Fruit fly (Drosophila melanogaster): Measurements from ENCODE around the gene tow.

Gene tow

dm6 chr3L:6980553-6980952, 37.9 kb downstream of the tow start (continued):
- TF ChIP-seq lilli (GFP tag; optimal IDR thresholded peaks at IDR 0.05) = no peak
- no peak for TF ChIP-seq twi (tag; optimal IDR thresholded peaks at IDR 0.05)
- TF ChIP-seq Neu2 (GFP tag; optimal IDR thresholded peaks at IDR 0.05; ENCODE audit: borderline replicate concordance) = no peak
- TF ChIP-seq sr (GFP tag; IDR thresholded peaks at IDR 0.05) = no peak
- no peak for TF ChIP-seq CG2116 (GFP tag; optimal IDR thresholded peaks at IDR 0.05)
- TF ChIP-seq CG10565 (GFP tag; optimal IDR thresholded peaks at IDR 0.05) = no peak
- TF ChIP-seq gem (tag; optimal IDR thresholded peaks at IDR 0.05) = peak; percentile 25
- TF ChIP-seq pita (GFP tag; optimal IDR thresholded peaks at IDR 0.05) = no peak
- no peak for TF ChIP-seq CG15073 (GFP tag; optimal IDR thresholded peaks at IDR 0.05)
- peak; percentile 57 for TF ChIP-seq grau (tag; optimal IDR thresholded peaks at IDR 0.05)
- no peak for TF ChIP-seq fd96Cb (tag; optimal IDR thresholded peaks at IDR 0.05)
- TF ChIP-seq so (GFP tag; IDR thresholded peaks at IDR 0.05) = no peak
- TF ChIP-seq H2.0 (GFP tag; IDR thresholded peaks at IDR 0.05) = no peak
- TF ChIP-seq CG8281 (tag; optimal IDR thresholded peaks at IDR 0.05) = no peak
- no peak for TF ChIP-seq CG7556 (GFP tag; optimal IDR thresholded peaks at IDR 0.05)
- no peak for TF ChIP-seq HLHmδ (GFP tag; optimal IDR thresholded peaks at IDR 0.05)
- TF ChIP-seq CG7928 (GFP tag; optimal IDR thresholded peaks at IDR 0.05) = no peak
- TF ChIP-seq row (GFP tag; IDR thresholded peaks at IDR 0.05) = 0 out of 3 replicates have a peak, but pooled peaks have one; percentile 10
- no peak for TF ChIP-seq CG15269 (tag; optimal IDR thresholded peaks at IDR 0.05)
- TF ChIP-seq wek (GFP tag; optimal IDR thresholded peaks at IDR 0.05) = no peak
- TF ChIP-seq Med (GFP tag) = no peak
- no peak for TF ChIP-seq vvl (GFP tag; IDR thresholded peaks at IDR 0.05)
- no peak for TF ChIP-seq pum (GFP tag; optimal IDR thresholded peaks at IDR 0.05)
- TF ChIP-seq CG11695 (GFP tag; IDR thresholded peaks at IDR 0.05) = no peak
- TF ChIP-seq Hmx (GFP tag; optimal IDR thresholded peaks at IDR 0.05) = no peak
- TF ChIP-seq hbn (GFP tag; IDR thresholded peaks at IDR 0.05; ENCODE audit: partially characterized antibody) = no peak
- no peak for TF ChIP-seq CG10366 (GFP tag; IDR thresholded peaks at IDR 0.05)
- TF ChIP-seq CG2678 (tag; optimal IDR thresholded peaks at IDR 0.05) = peak; percentile 10
- peak; percentile 55 for TF ChIP-seq CG18262 (tag; optimal IDR thresholded peaks at IDR 0.05)
- TF ChIP-seq CG2712 (tag; optimal IDR thresholded peaks at IDR 0.05) = peak; percentile 51
- no peak for TF ChIP-seq CG11093 (GFP tag; IDR thresholded peaks at IDR 0.05)
- TF ChIP-seq Vsx1 (GFP tag; optimal IDR thresholded peaks at IDR 0.05) = no peak
- TF ChIP-seq CG11398 (GFP tag; optimal IDR thresholded peaks at IDR 0.05) = no peak
- TF ChIP-seq CG9437 (GFP tag; optimal IDR thresholded peaks at IDR 0.05) = no peak
- no peak for TF ChIP-seq nau (GFP tag; optimal IDR thresholded peaks at IDR 0.05)
- TF ChIP-seq CG42726 (GFP tag; IDR thresholded peaks at IDR 0.05; ENCODE audit: partially characterized antibody) = no peak
- peak; percentile 27; the same call in 1 of the 3 replicates for TF ChIP-seq CG17361 (GFP tag; IDR thresholded peaks at IDR 0.05)

- peak; percentile 98 for TF ChIP-seq crol (GFP tag; IDR thresholded peaks at IDR 0.05)
- peak; percentile 81 for TF ChIP-seq CG10321 (GFP tag; IDR thresholded peaks at IDR 0.05)
- TF ChIP-seq Fer1 (GFP tag; optimal IDR thresholded peaks at IDR 0.05) = no peak
- TF ChIP-seq Drgx (GFP tag; IDR thresholded peaks at IDR 0.05) = no peak
- TF ChIP-seq CG31224 (GFP tag; IDR thresholded peaks at IDR 0.05) = no peak
- peak; percentile 13 for TF ChIP-seq Nf-YC (tag; optimal IDR thresholded peaks at IDR 0.05)
- TF ChIP-seq sr (GFP tag; IDR thresholded peaks at IDR 0.05) = peak; percentile 58; the same call in 1 of the 3 replicates
- peak; percentile 79 for TF ChIP-seq twi (tag; optimal IDR thresholded peaks at IDR 0.05)
- no peak for TF ChIP-seq stc (GFP tag; IDR thresholded peaks at IDR 0.05)
- TF ChIP-seq abd-A (tag; optimal IDR thresholded peaks at IDR 0.05) = peak; percentile 71
- no peak for TF ChIP-seq CG4282 (GFP tag; optimal IDR thresholded peaks at IDR 0.05)
- TF ChIP-seq CG1832 (GFP tag; optimal IDR thresholded peaks at IDR 0.05) = peak; percentile 71
- TF ChIP-seq CG12769 (tag; optimal IDR thresholded peaks at IDR 0.05) = no peak
- TF ChIP-seq CG4360 (GFP tag; IDR thresholded peaks at IDR 0.05) = peak; percentile 95
- peak in 1 of 2 experiments; percentile 5 for TF ChIP-seq Hr78 (GFP tag; optimal IDR thresholded peaks at IDR 0.05)
- peak; percentile 38 for TF ChIP-seq CG10543 (GFP tag; optimal IDR thresholded peaks at IDR 0.05)
Observed at dm6 chr3L:6981109-6981741, 38.6 kb downstream of the tow start.
